Worm (Caenorhabditis elegans) whole organism, midembryonic: ENCODE results near the gene nurf-1.
"Not testable (repeated sequence)": the region's sequence is repeated elsewhere in the genome, so short reads cannot be mapped to it uniquely, and the experiment has no call there.

Experiments
- T22C8.4 ChIP-seq: fragments of 200-800 bp; sonication (Bioruptor generic); IDR thresholded peaks from 2 replicates; pipeline ENCODE4 v1.3.6; 2022; ENCODE audit warnings: missing genetic modification characterization, missing compliant biosample characterization
- cog-1 ChIP-seq: sonication (generic microtip); optimal IDR thresholded peaks from 2 replicates; lab custom pipeline; 2016; ENCODE audit warnings: missing genetic modification characterization, missing compliant biosample characterization
- flt-1 ChIP-seq: fragments of 200-800 bp; sonication (Bioruptor generic); IDR thresholded peaks from 2 replicates; pipeline ENCODE4 v1.3.6; 2022; ENCODE audit warnings: missing genetic modification characterization, missing compliant biosample characterization
- klf-2 ChIP-seq: fragments of 200-800 bp; sonication (Bioruptor generic); conservative IDR thresholded peaks from 2 replicates; pipeline ENCODE4 v1.3.6; 2022; ENCODE audit warnings: missing genetic modification reagents, missing genetic modification characterization, missing compliant biosample characterization
- med-1 ChIP-seq: sonication (generic microtip); optimal IDR thresholded peaks from 2 replicates; lab custom pipeline; 2017; ENCODE audit warnings: missing genetic modification characterization, mild to moderate bottlenecking, missing compliant biosample characterization, antibody characterized with exemption, missing genetic modification reagents; ENCODE audit not compliant: insufficient read depth
- ref-1 ChIP-seq: fragments of 200-800 bp; sonication (Bioruptor generic); conservative IDR thresholded peaks from 2 replicates; pipeline ENCODE4 v1.3.6; 2022; ENCODE audit warnings: missing genetic modification reagents, missing genetic modification characterization, missing compliant biosample characterization
- tab-1 ChIP-seq: fragments of 200-800 bp; sonication (Bioruptor generic); IDR thresholded peaks from 2 replicates; pipeline ENCODE4 v1.3.6; 2022; ENCODE audit warnings: missing genetic modification characterization, missing compliant biosample characterization
- ztf-23 ChIP-seq: fragments of 200-800 bp; sonication (Bioruptor generic); IDR thresholded peaks from 2 replicates; pipeline ENCODE4 v1.3.6; 2022; ENCODE audit warnings: missing genetic modification reagents, missing genetic modification characterization, missing compliant biosample characterization
- ztf-29 ChIP-seq: fragments of 200-800 bp; sonication (Bioruptor generic); IDR thresholded peaks from 2 replicates; pipeline ENCODE4 v1.3.6; 2022; ENCODE audit warnings: missing genetic modification reagents, missing genetic modification characterization, missing compliant biosample characterization

The nurf-1 gene

ce11 chrII:14390036-14390763 is at the start of gene nurf-1, which contains the start of gene kbp-3:
nurf-1 (plus strand) TSS chrII:14390713.
kbp-3 (minus strand) TSS chrII:14390078.
- TF ChIP-seq flt-1 = no peak
- no peak for TF ChIP-seq med-1 (GFP tag; lab: Kevin White, UChicago)
- no peak for TF ChIP-seq ztf-29 (GFP tag; lab: Robert Waterston, UW)
- peak; percentile 54; the same call in 1 of the 2 replicates for TF ChIP-seq T22C8.4 (GFP tag; lab: Robert Waterston, UW)
- no peak for TF ChIP-seq ztf-23 (GFP tag; lab: Robert Waterston, UW)

ce11 chrII:14344166-14344565 is 46.3 kb upstream of the nurf-1 start, which contains the start of gene ddl-3:
ddl-3 (minus strand) TSS chrII:14344454.
- TF ChIP-seq klf-2 (GFP tag; lab: Robert Waterston, UW); cog-1 (tag; lab: Kevin White, UChicago); T22C8.4 (GFP tag; lab: Robert Waterston, UW): not testable (repeated sequence)

- TF ChIP-seq ztf-23 (GFP tag; lab: Robert Waterston, UW) = 0 out of 2 replicates have a peak, but pooled peaks have one; percentile 29
These were observed 44.3 kb upstream of the nurf-1 start, which contains the start of gene Y54G11A.9 for ce11 chrII:14346243-14346642. Y54G11A.9 (minus strand) TSS chrII:14346438.

- no peak for TF ChIP-seq med-1 (GFP tag; lab: Kevin White, UChicago)
- no peak for TF ChIP-seq ref-1 (GFP tag; lab: Robert Waterston, UW)
- peak; percentile 59; the same call in 1 of the 2 replicates for TF ChIP-seq ztf-23 (GFP tag; lab: Robert Waterston, UW)
- TF ChIP-seq cog-1 (tag; lab: Kevin White, UChicago) = peak; percentile 15
- no peak for TF ChIP-seq T22C8.4 (GFP tag; lab: Robert Waterston, UW)
- TF ChIP-seq klf-2 (GFP tag; lab: Robert Waterston, UW) = no peak
- TF ChIP-seq flt-1 = peak; percentile 67
- TF ChIP-seq ztf-29 (GFP tag; lab: Robert Waterston, UW) = no peak
- TF ChIP-seq tab-1 (GFP tag; lab: Robert Waterston, UW) = no peak
These were observed 41.1 kb upstream of the nurf-1 start, which contains the start of the genes Y54G11A.17, lin-7 and elof-1 for ce11 chrII:14349356-14349923. Y54G11A.17 (minus strand) TSS chrII:14349406. lin-7 (minus strand) TSS chrII:14349406. elof-1 (plus strand) TSS chrII:14349738.

ce11 chrII:14350768-14351167 is 39.7 kb upstream of the nurf-1 start:
- no peak for TF ChIP-seq T22C8.4 (GFP tag; lab: Robert Waterston, UW)
- no peak for TF ChIP-seq flt-1
- no peak for TF ChIP-seq tab-1 (GFP tag; lab: Robert Waterston, UW)
- TF ChIP-seq ztf-29 (GFP tag; lab: Robert Waterston, UW) = no peak
- TF ChIP-seq med-1 (GFP tag; lab: Kevin White, UChicago) = no peak
- no peak for TF ChIP-seq cog-1 (tag; lab: Kevin White, UChicago)
- no peak for TF ChIP-seq ztf-23 (GFP tag; lab: Robert Waterston, UW)
- no peak for TF ChIP-seq ref-1 (GFP tag; lab: Robert Waterston, UW)
- no peak for TF ChIP-seq klf-2 (GFP tag; lab: Robert Waterston, UW)

ce11 chrII:14351352-14351751 is 39.2 kb upstream of the nurf-1 start:
- TF ChIP-seq klf-2 (GFP tag; lab: Robert Waterston, UW) = 0 out of 2 replicates have a peak, but pooled peaks have one; percentile 8
- no peak for TF ChIP-seq ztf-23 (GFP tag; lab: Robert Waterston, UW)

- TF ChIP-seq tab-1 (GFP tag; lab: Robert Waterston, UW) (no peak), med-1 (GFP tag; lab: Kevin White, UChicago) (no peak), flt-1 (peak; percentile 65; the same call in 1 of the 2 replicates), ref-1 (GFP tag; lab: Robert Waterston, UW) (no peak), ztf-23 (GFP tag; lab: Robert Waterston, UW) (peak; percentile 52; the same call in 1 of the 2 replicates), cog-1 (tag; lab: Kevin White, UChicago) (peak; percentile 49), T22C8.4 (GFP tag; lab: Robert Waterston, UW) (peak; percentile 56; the same call in 1 of the 2 replicates), ztf-29 (GFP tag; lab: Robert Waterston, UW) (no peak), klf-2 (GFP tag; lab: Robert Waterston, UW) (no peak)
These were observed 32.5 kb upstream of the nurf-1 start, which contains the start of the genes agl-1 and pfs-2 for ce11 chrII:14357936-14358416. agl-1 (minus strand) TSS chrII:14358113. pfs-2 (plus strand) TSS chrII:14358366.

ce11 chrII:14359007-14359406 is 31.5 kb upstream of the nurf-1 start:
- TF ChIP-seq flt-1 = no peak

- TF ChIP-seq flt-1 = 0 out of 2 replicates have a peak, but pooled peaks have one; percentile 19
- TF ChIP-seq klf-2 (GFP tag; lab: Robert Waterston, UW) = no peak
These were observed 29.8 kb upstream of the nurf-1 start for ce11 chrII:14360675-14361074.

ce11 chrII:14361719-14362118 is 28.8 kb upstream of the nurf-1 start, which contains the start of gene tebp-1:
tebp-1 (plus strand) TSS chrII:14362019.
- TF ChIP-seq T22C8.4 (GFP tag; lab: Robert Waterston, UW) (no peak), ztf-23 (GFP tag; lab: Robert Waterston, UW) (no peak), tab-1 (GFP tag; lab: Robert Waterston, UW) (no peak), flt-1 (no peak), ref-1 (GFP tag; lab: Robert Waterston, UW) (no peak), med-1 (GFP tag; lab: Kevin White, UChicago) (no peak), klf-2 (GFP tag; lab: Robert Waterston, UW) (no peak), cog-1 (tag; lab: Kevin White, UChicago) (no peak), ztf-29 (GFP tag; lab: Robert Waterston, UW) (no peak)
